Worm (Caenorhabditis elegans) whole organism, young adult: ENCODE measurements around the gene cyk-3.

Source experiments
- F22D6.2 ChIP-seq: sonication (generic microtip); optimal IDR thresholded peaks from 2 replicates; lab custom pipeline; 2016; ENCODE audit warnings: mild to moderate bottlenecking, missing genetic modification characterization, missing compliant biosample characterization
- F55B11.4 ChIP-seq: sonication (generic microtip); optimal IDR thresholded peaks from 2 replicates; lab custom pipeline; 2016; ENCODE audit warnings: missing compliant biosample characterization, missing genetic modification characterization, borderline replicate concordance; ENCODE audit not compliant: insufficient read depth
- akir-1 ChIP-seq: fragments of 200-800 bp; sonication (Bioruptor generic); optimal IDR thresholded peaks from 2 replicates; lab custom pipeline; 2018; ENCODE audit warnings: mild to moderate bottlenecking, missing genetic modification characterization, moderate library complexity, missing compliant biosample characterization
- ceh-100 ChIP-seq: fragments of 200-800 bp; sonication (Bioruptor generic); IDR thresholded peaks from 2 replicates; pipeline ENCODE4 v1.3.6; 2022; ENCODE audit warnings: missing genetic modification reagents, missing genetic modification characterization, missing compliant biosample characterization
- ceh-27 ChIP-seq: fragments of 200-800 bp; sonication (Bioruptor generic); optimal IDR thresholded peaks from 2 replicates; lab custom pipeline; 2018; ENCODE audit warnings: mild to moderate bottlenecking, missing genetic modification characterization, moderate library complexity, missing compliant biosample characterization
- ekl-4 ChIP-seq: fragments of 200-800 bp; sonication (Bioruptor generic); IDR thresholded peaks from 2 replicates; pipeline ENCODE4 v1.3.6; 2022; ENCODE audit warnings: missing genetic modification reagents, missing genetic modification characterization, missing compliant biosample characterization
- gei-17 ChIP-seq: fragments of 200-800 bp; sonication (Bioruptor generic); optimal IDR thresholded peaks from 2 replicates; lab custom pipeline; 2018; ENCODE audit warnings: mild to moderate bottlenecking, missing genetic modification characterization, missing compliant biosample characterization
- lin-26 ChIP-seq: fragments of 200-800 bp; sonication (Bioruptor generic); IDR thresholded peaks from 2 replicates; pipeline ENCODE4 v1.3.6; 2022; ENCODE audit warnings: missing genetic modification reagents, missing genetic modification characterization, missing compliant biosample characterization
- lin-35 ChIP-seq, 3 experiments: fragments of 150-350 bp in 2 of 3; sonication (generic microtip) in 1 of 3; optimal IDR thresholded peaks; 2 replicates each; lab custom pipeline; 2014 to 2018; ENCODE audit warnings: missing biosample characterization in 3 of 3, missing genetic modification characterization in 3 of 3, missing genetic modification reagents in 3 of 3
- unc-62 ChIP-seq: fragments of 150-350 bp; optimal IDR thresholded peaks from 2 replicates; lab custom pipeline; 2014; ENCODE audit warnings: missing biosample characterization, missing genetic modification reagents, missing genetic modification characterization

DNA sequence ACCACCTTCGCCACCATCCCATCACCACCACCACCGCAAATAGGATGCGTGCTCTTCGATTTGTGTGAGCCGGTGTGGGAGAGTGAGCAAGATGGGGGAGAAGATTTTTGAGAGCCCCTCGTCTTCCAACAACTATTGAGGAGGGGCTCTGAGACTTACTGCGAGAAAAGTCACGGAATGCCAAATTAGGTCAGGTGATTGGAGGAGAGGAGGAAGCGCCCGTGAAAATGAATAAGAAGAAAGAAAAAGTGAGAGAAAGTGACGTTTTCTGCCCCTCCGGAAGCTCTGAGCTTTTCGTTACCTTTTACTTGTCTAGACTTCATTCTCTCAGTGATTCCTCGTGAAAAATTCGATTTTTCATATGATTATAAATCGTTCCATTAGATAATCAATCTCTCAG is 21.3 kb upstream of the cyk-3 start:
- no peak for TF ChIP-seq lin-35 (GFP tag; optimal IDR thresholded peaks at IDR 0.05; lab: Kevin White, UChicago)
- TF ChIP-seq ceh-27 (GFP tag; lab: Kevin White, UChicago): no peak
- no peak for TF ChIP-seq F22D6.2 (tag; lab: Kevin White, UChicago)
- TF ChIP-seq unc-62 (GFP tag; lab: Kevin White, UChicago): no peak
- no peak for TF ChIP-seq ekl-4
- TF ChIP-seq akir-1: no peak
- no peak for TF ChIP-seq F55B11.4 (tag; lab: Kevin White, UChicago)
- no peak for TF ChIP-seq lin-26 (GFP tag; lab: Robert Waterston, UW)
- TF ChIP-seq ceh-100 (GFP tag; lab: Robert Waterston, UW): no peak
- no peak for TF ChIP-seq gei-17 (GFP tag; lab: Kevin White, UChicago)
